Worm (Caenorhabditis elegans) whole organism, L4 larva: ENCODE measurements around the gene B0454.5.
A peak's percentile ranks its signal among the peaks of the same experiment; 100 is the strongest.

Source experiments
- Y5F2A.4 ChIP-seq: fragments of 200-800 bp; sonication (Bioruptor generic); optimal IDR thresholded peaks from 2 replicates; lab custom pipeline; 2018; ENCODE audit warnings: mild to moderate bottlenecking, missing genetic modification characterization, missing compliant biosample characterization
- aha-1 ChIP-seq: fragments of 150-350 bp; peaks from one replicate; lab custom pipeline; 2014; ENCODE audit warnings: missing biosample characterization, missing genetic modification characterization
- ama-1 ChIP-seq: fragments of 150-350 bp; optimal IDR thresholded peaks from 2 replicates; lab custom pipeline; 2014; ENCODE audit warnings: inconsistent platforms, mixed read lengths
- ceh-20 ChIP-seq: fragments of 200-800 bp; sonication (Bioruptor generic); IDR thresholded peaks from 2 replicates; pipeline ENCODE4 v1.3.6; 2022; ENCODE audit warnings: missing genetic modification reagents, missing genetic modification characterization, missing compliant biosample characterization
- ceh-28 ChIP-seq: fragments of 150-350 bp; optimal IDR thresholded peaks from 2 replicates; lab custom pipeline; 2014; ENCODE audit warnings: missing biosample characterization, missing genetic modification reagents, missing genetic modification characterization
- daf-12 ChIP-seq: fragments of 150-350 bp; optimal IDR thresholded peaks from 2 replicates; lab custom pipeline; 2014; ENCODE audit warnings: missing biosample characterization, missing genetic modification reagents, missing genetic modification characterization
- daf-16 ChIP-seq, 3 experiments: sonication (generic microtip); optimal IDR thresholded peaks; 2 replicates each; lab custom pipeline; 2016 to 2017; ENCODE audit warnings: missing genetic modification characterization in 3 of 3, missing genetic modification reagents in 3 of 3, mild to moderate bottlenecking in 2 of 3, missing compliant biosample characterization in 2 of 3, missing biosample characterization in 1 of 3, moderate library complexity in 1 of 3
- daf-19 ChIP-seq: fragments of 200-800 bp; sonication (Bioruptor generic); conservative IDR thresholded peaks from 2 replicates; pipeline ENCODE4 v1.3.6; 2022; ENCODE audit warnings: missing genetic modification characterization, missing compliant biosample characterization
- dmd-6 ChIP-seq: fragments of 200-800 bp; sonication (Bioruptor generic); IDR thresholded peaks from 2 replicates; pipeline ENCODE4 v1.3.6; 2022; ENCODE audit warnings: missing genetic modification reagents, missing genetic modification characterization, missing compliant biosample characterization
- dmd-9 ChIP-seq: fragments of 200-800 bp; sonication (Bioruptor generic); IDR thresholded peaks from 2 replicates; pipeline ENCODE4 v1.3.6; 2022; ENCODE audit warnings: missing genetic modification reagents, missing genetic modification characterization, missing compliant biosample characterization
- duxl-1 ChIP-seq: sonication (generic microtip); optimal IDR thresholded peaks from 2 replicates; lab custom pipeline; 2016; ENCODE audit warnings: mild to moderate bottlenecking, missing genetic modification characterization, moderate library complexity, missing compliant biosample characterization; ENCODE audit not compliant: poor library complexity
- egl-43 ChIP-seq: fragments of 200-800 bp; sonication (Bioruptor generic); IDR thresholded peaks from 2 replicates; pipeline ENCODE4 v1.3.6; 2022; ENCODE audit warnings: missing genetic modification reagents, missing genetic modification characterization, missing compliant biosample characterization
- fkh-10 ChIP-seq: fragments of 150-350 bp; optimal IDR thresholded peaks from 2 replicates; lab custom pipeline; 2014; ENCODE audit warnings: missing biosample characterization, missing genetic modification reagents, missing genetic modification characterization
- hlh-11 ChIP-seq: fragments of 200-800 bp; sonication (Bioruptor generic); optimal IDR thresholded peaks from 2 replicates; lab custom pipeline; 2018; ENCODE audit warnings: mild to moderate bottlenecking, missing genetic modification characterization, missing compliant biosample characterization
- hlh-30 ChIP-seq: sonication (generic microtip); optimal IDR thresholded peaks from 2 replicates; lab custom pipeline; 2017; ENCODE audit warnings: antibody characterized with exemption, mild to moderate bottlenecking, missing genetic modification characterization, missing compliant biosample characterization; ENCODE audit not compliant: insufficient read depth
- hmg-1.1 ChIP-seq: fragments of 200-800 bp; sonication (Bioruptor generic); IDR thresholded peaks from 2 replicates; pipeline ENCODE4 v1.3.6; 2022; ENCODE audit warnings: missing genetic modification reagents, missing genetic modification characterization, missing compliant biosample characterization
- jun-1 ChIP-seq: fragments of 150-350 bp; optimal IDR thresholded peaks from 2 replicates; lab custom pipeline; 2014; ENCODE audit warnings: missing biosample characterization, missing genetic modification reagents, missing genetic modification characterization
- lin-13 ChIP-seq: fragments of 150-350 bp; optimal IDR thresholded peaks from 2 replicates; lab custom pipeline; 2014; ENCODE audit warnings: missing biosample characterization, missing genetic modification reagents, missing genetic modification characterization
- lin-15B ChIP-seq: fragments of 150-350 bp; sonication (generic microtip); optimal IDR thresholded peaks from 3 replicates; lab custom pipeline; 2014; ENCODE audit warnings: missing biosample characterization, missing genetic modification characterization
- lir-3 ChIP-seq: sonication (generic microtip); optimal IDR thresholded peaks from 2 replicates; lab custom pipeline; 2016; ENCODE audit warnings: mild to moderate bottlenecking, missing genetic modification characterization, missing compliant biosample characterization
- madf-5 ChIP-seq, 2 experiments: fragments of 200-800 bp; sonication (Bioruptor generic); IDR thresholded peaks; 2 replicates each; pipeline ENCODE4 v1.3.6; 2022; ENCODE audit warnings: missing compliant biosample characterization in 2 of 2, missing genetic modification characterization in 2 of 2
- mes-2 ChIP-seq: sonication (generic microtip); optimal IDR thresholded peaks from 2 replicates; lab custom pipeline; 2016; ENCODE audit warnings: missing genotype, mild to moderate bottlenecking, missing genetic modification characterization, missing compliant biosample characterization; ENCODE audit not compliant: poor library complexity, severe bottlenecking
- mxl-3 ChIP-seq: fragments of 200-800 bp; sonication (Bioruptor generic); optimal IDR thresholded peaks from 2 replicates; lab custom pipeline; 2018; ENCODE audit warnings: mild to moderate bottlenecking, missing genetic modification characterization, missing compliant biosample characterization
- nhr-237 ChIP-seq: sonication (generic microtip); optimal IDR thresholded peaks from 2 replicates; lab custom pipeline; 2017; ENCODE audit warnings: missing biosample characterization, missing genetic modification characterization
- nhr-28 ChIP-seq: fragments of 150-350 bp; optimal IDR thresholded peaks from 2 replicates; lab custom pipeline; 2014; ENCODE audit warnings: missing biosample characterization, missing genetic modification characterization
- nhr-41 ChIP-seq: fragments of 200-800 bp; sonication (Bioruptor generic); IDR thresholded peaks from 2 replicates; pipeline ENCODE4 v1.3.6; 2022; ENCODE audit warnings: missing genetic modification reagents, missing genetic modification characterization, missing compliant biosample characterization
- nhr-77 ChIP-seq: fragments of 150-350 bp; optimal IDR thresholded peaks from 2 replicates; lab custom pipeline; 2014; ENCODE audit warnings: missing biosample characterization, missing genetic modification characterization
- php-3 ChIP-seq: fragments of 200-800 bp; sonication (Bioruptor generic); IDR thresholded peaks from 2 replicates; pipeline ENCODE4 v1.3.6; 2022; ENCODE audit warnings: missing genetic modification reagents, missing genetic modification characterization, missing compliant biosample characterization
- pqm-1 ChIP-seq: sonication (generic microtip); optimal IDR thresholded peaks from 2 replicates; lab custom pipeline; 2017; ENCODE audit warnings: missing biosample characterization, missing genetic modification characterization
- snpc-4 ChIP-seq: fragments of 150-350 bp; optimal IDR thresholded peaks from 2 replicates; lab custom pipeline; 2014; ENCODE audit warnings: missing biosample characterization, missing genetic modification characterization
- spr-3 ChIP-seq: fragments of 200-800 bp; sonication (Bioruptor generic); optimal IDR thresholded peaks from 2 replicates; lab custom pipeline; 2018; ENCODE audit warnings: mild to moderate bottlenecking, missing genetic modification characterization, missing compliant biosample characterization
- tra-1 ChIP-seq: fragments of 200-800 bp; sonication (Bioruptor generic); IDR thresholded peaks from 2 replicates; pipeline ENCODE4 v1.3.6; 2022; ENCODE audit warnings: missing genetic modification reagents, missing genetic modification characterization, missing compliant biosample characterization
- unc-62 ChIP-seq, 3 experiments: fragments of 150-350 bp in 1 of 3; sonication (generic microtip); optimal IDR thresholded peaks in 2 of 3; peaks in 1 of 3; 1 replicate in 1 of 3; 2 replicates in 2 of 3; lab custom pipeline; 2014 to 2017; ENCODE audit warnings: missing biosample characterization in 3 of 3, missing genetic modification characterization in 3 of 3, missing genetic modification reagents in 3 of 3, missing genotype in 1 of 3
- zag-1 ChIP-seq: fragments of 150-350 bp; optimal IDR thresholded peaks from 2 replicates; lab custom pipeline; 2014; ENCODE audit warnings: missing biosample characterization, missing genetic modification characterization
- zfp-3 ChIP-seq: fragments of 200-800 bp; sonication (Bioruptor generic); conservative IDR thresholded peaks from 2 replicates; pipeline ENCODE4 v1.3.6; 2022; ENCODE audit warnings: missing genetic modification reagents, missing genetic modification characterization, missing compliant biosample characterization
- zip-2 ChIP-seq: fragments of 150-350 bp; optimal IDR thresholded peaks from 2 replicates; lab custom pipeline; 2014; ENCODE audit warnings: missing biosample characterization, missing genetic modification characterization
- ztf-7 ChIP-seq: fragments of 150-350 bp; optimal IDR thresholded peaks from 2 replicates; lab custom pipeline; 2014; ENCODE audit warnings: missing biosample characterization, missing genetic modification characterization

The B0454.5 gene

DNA sequence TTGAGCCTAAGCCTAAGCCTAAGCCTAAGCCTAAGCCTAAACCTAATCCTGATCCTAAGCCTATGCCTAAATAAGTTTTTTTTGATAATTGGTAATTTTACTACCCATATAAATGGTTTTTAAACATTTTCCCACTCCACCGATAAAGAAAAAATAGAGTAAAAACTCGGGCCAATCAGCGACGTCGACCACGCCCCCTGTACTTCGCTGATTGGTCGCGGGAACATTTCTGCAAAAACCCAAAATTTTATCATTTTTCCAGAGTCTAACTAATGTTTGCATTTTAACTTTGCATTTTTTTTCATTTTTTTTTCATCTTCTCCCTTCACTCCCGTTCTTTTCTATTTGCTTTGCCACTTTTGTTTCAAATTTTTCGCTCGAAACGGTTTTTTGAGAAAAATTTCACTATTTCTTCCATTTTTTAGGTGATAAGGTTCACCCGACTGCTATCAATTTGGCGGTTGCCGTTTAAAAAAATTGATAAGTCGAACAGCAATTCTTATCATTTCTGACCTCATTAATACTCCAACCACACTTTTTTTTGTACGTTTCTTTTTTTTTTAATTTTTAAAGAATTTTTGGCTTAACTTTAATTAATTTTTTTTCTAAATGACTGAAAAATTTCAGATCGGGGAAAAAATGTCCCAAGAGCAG is 24.3 kb upstream of the B0454.5 start, which contains the start of gene C41H7.2:
TSS of gene C41H7.2 (plus strand) at position 622 of the 654 bp plus-strand sequence.
- no peak for TF ChIP-seq zfp-3 (GFP tag; lab: Robert Waterston, UW)
- TF ChIP-seq nhr-28, result peak; percentile 75
- no peak for TF ChIP-seq daf-16 (GFP tag; optimal IDR thresholded peaks at IDR 0.05; lab: Kevin White, UChicago)
- peak; percentile 48 for TF ChIP-seq daf-16 (tag; optimal IDR thresholded peaks at IDR 0.05; lab: Kevin White, UChicago)
- no peak for TF ChIP-seq snpc-4 (tag; lab: Kevin White, UChicago)
- TF ChIP-seq unc-62 (GFP tag; optimal IDR thresholded peaks at IDR 0.05 in 1 of 2; lab: Kevin White, UChicago), result no peak
- TF ChIP-seq unc-62 (tag; optimal IDR thresholded peaks at IDR 0.05; lab: Kevin White, UChicago), result no peak
- peak; percentile 6 for TF ChIP-seq nhr-77 (tag; lab: Kevin White, UChicago)
- peak; percentile 84 for TF ChIP-seq pqm-1 (tag; lab: Kevin White, UChicago)
- TF ChIP-seq aha-1 (tag; lab: Kevin White, UChicago), result peak; percentile 24
- peak; percentile 51; the same call in 1 of the 2 replicates for TF ChIP-seq dmd-6 (GFP tag; lab: Robert Waterston, UW)
- TF ChIP-seq nhr-41 (GFP tag; lab: Robert Waterston, UW), result 0 out of 2 replicates have a peak, but pooled peaks have one; percentile 7
- peak; percentile 23 for TF ChIP-seq hlh-11 (tag; lab: Kevin White, UChicago)

DNA sequence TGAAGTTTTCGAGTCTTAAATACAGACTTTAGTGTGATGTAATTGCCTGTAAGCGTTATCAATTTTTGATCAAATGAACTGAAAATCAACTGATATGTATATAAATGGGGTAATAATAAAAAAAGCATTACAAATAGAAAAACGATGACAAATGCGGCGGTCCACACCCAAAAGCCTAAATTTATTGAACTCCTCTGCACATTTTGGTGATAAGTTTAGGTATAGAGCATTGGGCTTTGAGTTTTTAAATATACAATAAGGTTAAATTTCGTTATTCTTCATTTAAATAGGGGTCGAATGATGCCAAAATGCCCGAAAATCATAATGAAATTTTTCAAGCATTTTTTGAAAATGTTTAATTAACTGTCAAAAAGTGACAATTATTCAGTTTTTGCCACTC is 18.9 kb upstream of the B0454.5 start, which contains the start of gene clec-3:
TSS of gene clec-3 (minus strand) at position 101 of the 400 bp plus-strand sequence.
- TF ChIP-seq hlh-30 (tag; lab: Kevin White, UChicago) (no peak), mxl-3 (GFP tag; lab: Kevin White, UChicago) (no peak), lin-13 (GFP tag; lab: Kevin White, UChicago) (no peak), lir-3 (tag; lab: Kevin White, UChicago) (no peak), daf-19 (GFP tag; lab: Robert Waterston, UW) (no peak), egl-43 (GFP tag; lab: Robert Waterston, UW) (no peak), mes-2 (no peak), ceh-20 (GFP tag; lab: Robert Waterston, UW) (no peak), nhr-237 (tag; lab: Kevin White, UChicago) (no peak), jun-1 (no peak), zag-1 (no peak), duxl-1 (no peak), daf-12 (tag; lab: Kevin White, UChicago) (no peak), hmg-1.1 (GFP tag; lab: Robert Waterston, UW) (no peak), tra-1 (GFP tag; lab: Robert Waterston, UW) (no peak), ama-1 (lab: Kevin White, UChicago) (no peak), daf-16 (GFP tag; optimal IDR thresholded peaks at IDR 0.05; lab: Kevin White, UChicago) (no peak), daf-16 (tag; optimal IDR thresholded peaks at IDR 0.05; lab: Kevin White, UChicago) (no peak), fkh-10 (GFP tag; lab: Kevin White, UChicago) (no peak), ztf-7 (no peak), lin-15B (tag; lab: Kevin White, UChicago) (no peak)
- TF ChIP-seq, all 104 proteins: peak for 0

DNA sequence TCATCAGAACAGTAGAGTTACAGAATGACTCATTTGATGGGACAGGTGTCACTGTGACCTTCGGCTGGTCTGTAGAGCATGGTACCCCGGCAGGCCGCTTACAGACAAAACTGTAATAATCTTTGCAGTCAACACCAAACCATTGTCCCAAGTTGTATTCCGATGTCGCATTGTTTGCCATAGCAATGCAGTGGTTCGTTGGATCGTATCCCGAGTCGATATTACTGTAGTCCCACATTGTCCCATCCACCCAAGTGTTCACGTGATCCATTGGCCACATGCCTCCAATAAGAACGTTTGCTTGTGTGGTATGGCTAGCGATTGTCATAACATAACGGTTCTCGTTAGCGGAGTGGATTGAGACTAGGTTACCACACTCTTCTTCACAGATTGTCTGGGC is 17.8 kb upstream of the B0454.5 start:
- TF ChIP-seq dmd-9 (GFP tag; lab: Robert Waterston, UW) (no peak), unc-62 (GFP tag; optimal IDR thresholded peaks at IDR 0.05 in 1 of 2; lab: Kevin White, UChicago) (peak in 1 of 2 experiments; percentile 91), unc-62 (tag; optimal IDR thresholded peaks at IDR 0.05; lab: Kevin White, UChicago) (no peak)

- TF ChIP-seq php-3 (GFP tag; lab: Robert Waterston, UW), result no peak
- TF ChIP-seq zip-2, result no peak
- TF ChIP-seq hlh-11 (tag; lab: Kevin White, UChicago), result no peak
- TF ChIP-seq spr-3 (GFP tag; lab: Kevin White, UChicago), result no peak
- no peak for TF ChIP-seq ceh-28
- TF ChIP-seq aha-1 (tag; lab: Kevin White, UChicago), result peak; percentile 7
- no peak for TF ChIP-seq Y5F2A.4 (GFP tag; lab: Kevin White, UChicago)
- no peak for TF ChIP-seq madf-5 (GFP tag; IDR thresholded peaks at IDR 0.05; lab: Robert Waterston, UW)
Observed at ce11 chrII:3023381-3023935, 15.2 kb upstream of the B0454.5 start, which contains the start of gene clec-2. Gene clec-2, minus strand, starts transcription at chrII:3023431.
